Fruit fly (Drosophila melanogaster): ENCODE results near the gene poe.

The poe gene

DNA sequence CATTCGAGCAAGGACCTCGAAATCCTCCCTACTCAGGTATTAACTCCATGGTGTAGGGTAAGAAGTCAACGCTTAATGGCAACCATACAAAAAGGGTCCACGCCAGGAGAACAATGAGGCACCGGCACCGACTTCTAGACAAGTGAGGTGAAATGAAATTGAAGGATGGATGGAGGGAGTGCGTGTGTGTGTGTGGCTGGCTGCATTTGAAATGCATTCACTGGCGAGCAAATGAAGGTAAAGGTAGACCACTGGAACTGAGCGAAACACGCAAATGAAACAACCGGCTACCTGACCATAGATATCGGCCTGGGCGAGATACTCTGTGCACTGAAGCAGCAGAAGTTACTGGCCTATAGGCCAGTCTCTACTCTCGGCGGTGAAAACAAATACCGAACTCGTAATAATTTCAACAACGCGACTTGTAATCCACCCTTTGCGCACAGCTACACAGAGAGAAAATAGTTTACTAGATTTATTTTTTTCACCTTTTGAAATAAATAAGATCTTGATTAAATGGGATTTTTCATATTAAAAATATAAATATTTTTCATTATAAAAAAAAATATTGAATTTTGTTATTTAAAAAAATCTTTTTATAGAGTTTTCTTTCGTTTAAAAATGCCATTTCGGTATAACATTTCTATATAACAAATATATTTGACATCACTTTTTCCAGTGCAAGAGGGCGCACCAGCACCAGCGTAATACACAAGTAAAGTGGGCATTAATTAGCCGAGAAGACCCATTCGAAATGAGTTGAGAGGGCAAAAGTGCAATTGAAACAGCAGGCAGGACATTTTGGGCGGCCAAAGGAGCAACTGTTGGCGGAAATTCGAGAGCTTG is 10.4 kb upstream of the poe start (continued):
- TF ChIP-seq ara (GFP tag; IDR thresholded peaks at IDR 0.05): peak; percentile 32; the same call in 1 of the 2 replicates
- peak; percentile 9 for TF ChIP-seq CG7745 (tag; optimal IDR thresholded peaks at IDR 0.05)
- peak; percentile 31 for TF ChIP-seq gcm2 (GFP tag; optimal IDR thresholded peaks at IDR 0.05)
- no peak for TF ChIP-seq fu2 (GFP tag; optimal IDR thresholded peaks at IDR 0.05)
- peak; percentile 72 for TF ChIP-seq Nf-YB (GFP tag; optimal IDR thresholded peaks at IDR 0.05)
- TF ChIP-seq Ssrp (tag; optimal IDR thresholded peaks at IDR 0.05): peak; percentile 86
- TF ChIP-seq CG15696 (tag; optimal IDR thresholded peaks at IDR 0.05): peak; percentile 84
- peak; percentile 80 for TF ChIP-seq CG3407 (GFP tag; optimal IDR thresholded peaks at IDR 0.05)
- peak; percentile 51 for TF ChIP-seq Atf3 (GFP tag; optimal IDR thresholded peaks at IDR 0.05)
- peak; percentile 92 for TF ChIP-seq CG2712 (tag; optimal IDR thresholded peaks at IDR 0.05)
- TF ChIP-seq Nf-YA (GFP tag; IDR thresholded peaks at IDR 0.05): peak; percentile 59
- TF ChIP-seq bcd (GFP tag; optimal IDR thresholded peaks at IDR 0.05): peak; percentile 30
- peak; percentile 79 for TF ChIP-seq cato (GFP tag; optimal IDR thresholded peaks at IDR 0.05; ENCODE audit: borderline replicate concordance)
- TF ChIP-seq Hr39 (optimal IDR thresholded peaks at IDR 0.05): no peak
- TF ChIP-seq Dfd (GFP tag; optimal IDR thresholded peaks at IDR 0.05): no peak
- TF ChIP-seq onecut (GFP tag; IDR thresholded peaks at IDR 0.05): peak; percentile 83; the same call in 1 of the 2 replicates
- no peak for TF ChIP-seq CG32772 (GFP tag; IDR thresholded peaks at IDR 0.05)
- peak; percentile 62 for TF ChIP-seq CG12942 (GFP tag; optimal IDR thresholded peaks at IDR 0.05)
- TF ChIP-seq bigmax (GFP tag; optimal IDR thresholded peaks at IDR 0.05): no peak
- TF ChIP-seq Hr3 (GFP tag; optimal IDR thresholded peaks at IDR 0.05): peak; percentile 86
- peak; percentile 74; the same call in 1 of the 2 replicates for TF ChIP-seq CG1024 (GFP tag; IDR thresholded peaks at IDR 0.05)
- peak; percentile 84 for TF ChIP-seq slbo (GFP tag; IDR thresholded peaks at IDR 0.05)
- TF ChIP-seq YL-1 (GFP tag; optimal IDR thresholded peaks at IDR 0.05): peak; percentile 44
- peak; percentile 89; the same call in 2 of the 3 replicates for TF ChIP-seq so (GFP tag; IDR thresholded peaks at IDR 0.05)
- peak; percentile 5 for TF ChIP-seq tx (GFP tag; optimal IDR thresholded peaks at IDR 0.05)
- peak; percentile 21 for TF ChIP-seq Fer3 (tag; optimal IDR thresholded peaks at IDR 0.05)
- no peak for TF ChIP-seq CG4360 (GFP tag; IDR thresholded peaks at IDR 0.05)
- TF ChIP-seq fd3F (GFP tag; optimal IDR thresholded peaks at IDR 0.05): peak; percentile 72
- peak; percentile 85 for TF ChIP-seq Dbx (GFP tag; IDR thresholded peaks at IDR 0.05)
- TF ChIP-seq PHDP (tag; optimal IDR thresholded peaks at IDR 0.05): peak; percentile 84
- peak; percentile 33 for TF ChIP-seq pnt (GFP tag; optimal IDR thresholded peaks at IDR 0.05)
- no peak for TF ChIP-seq CG12104 (GFP tag; optimal IDR thresholded peaks at IDR 0.05)
- TF ChIP-seq luna (GFP tag; optimal IDR thresholded peaks at IDR 0.05): no peak
- TF ChIP-seq CG10979 (tag; optimal IDR thresholded peaks at IDR 0.05): peak; percentile 90
- TF ChIP-seq CG6689 (GFP tag; IDR thresholded peaks at IDR 0.05): peak; percentile 65
- TF ChIP-seq fd96Cb (tag; optimal IDR thresholded peaks at IDR 0.05): peak; percentile 83
- peak; percentile 57 for TF ChIP-seq Spps (tag; optimal IDR thresholded peaks at IDR 0.05)
- TF ChIP-seq chn (GFP tag; optimal IDR thresholded peaks at IDR 0.05): peak; percentile 26
- TF ChIP-seq Myb (GFP tag; optimal IDR thresholded peaks at IDR 0.05): no peak
- TF ChIP-seq Taf1 (GFP tag; IDR thresholded peaks at IDR 0.05): 0 out of 2 replicates have a peak, but pooled peaks have one; percentile 6
- TF ChIP-seq oc (tag; optimal IDR thresholded peaks at IDR 0.05): peak; percentile 82
- peak; percentile 56 for TF ChIP-seq CG10654 (GFP tag; optimal IDR thresholded peaks at IDR 0.05)
- TF ChIP-seq CG10543 (GFP tag; optimal IDR thresholded peaks at IDR 0.05): peak; percentile 58
- TF ChIP-seq CG18011 (GFP tag; optimal IDR thresholded peaks at IDR 0.05): peak; percentile 39
- TF ChIP-seq prd (optimal IDR thresholded peaks at IDR 0.05): no peak
- peak; percentile 67; the same call in 2 of the 3 replicates for TF ChIP-seq prd (GFP tag; IDR thresholded peaks at IDR 0.05)
- peak; percentile 39 for TF ChIP-seq CG4820 (GFP tag; optimal IDR thresholded peaks at IDR 0.05)
- TF ChIP-seq lmd (GFP tag; IDR thresholded peaks at IDR 0.05): peak; percentile 91
- TF ChIP-seq CG11093 (GFP tag; IDR thresholded peaks at IDR 0.05): 0 out of 3 replicates have a peak, but pooled peaks have one; percentile 19
- TF ChIP-seq zfh1 (GFP tag; IDR thresholded peaks at IDR 0.05): peak; percentile 85; the same call in 2 of the 3 replicates
